Worm (Caenorhabditis elegans) whole organism, L3 larva: ENCODE results near the gene C06C6.9.
"Not testable (repeated sequence)": the region's sequence is repeated elsewhere in the genome, so short reads cannot be mapped to it uniquely, and the experiment has no call there.

ENCODE experiments used
- ZK546.5 ChIP-seq: sonication (generic microtip); optimal IDR thresholded peaks from 2 replicates; lab custom pipeline; 2017; ENCODE audit warnings: missing biosample characterization, missing genetic modification characterization
- aly-2 ChIP-seq: fragments of 150-350 bp; optimal IDR thresholded peaks from 2 replicates; lab custom pipeline; 2014; ENCODE audit warnings: missing biosample characterization, missing genetic modification characterization
- ama-1 ChIP-seq: fragments of 150-350 bp; optimal IDR thresholded peaks from 2 replicates; lab custom pipeline; 2018
- ceh-16 ChIP-seq: sonication (generic microtip); optimal IDR thresholded peaks from 2 replicates; lab custom pipeline; 2017; ENCODE audit warnings: missing biosample characterization, missing genetic modification characterization
- ceh-82 ChIP-seq: fragments of 150-350 bp; optimal IDR thresholded peaks from 2 replicates; lab custom pipeline; 2014; ENCODE audit warnings: missing biosample characterization, missing genetic modification characterization
- ceh-9 ChIP-seq: sonication (generic microtip); optimal IDR thresholded peaks from 2 replicates; lab custom pipeline; 2018; ENCODE audit warnings: missing biosample characterization, missing genetic modification characterization
- egl-27 ChIP-seq: sonication (generic microtip); optimal IDR thresholded peaks from 4 replicates; lab custom pipeline; 2017; ENCODE audit warnings: missing biosample characterization, missing genetic modification reagents, missing genetic modification characterization
- egl-5 ChIP-seq: fragments of 150-350 bp; optimal IDR thresholded peaks from 2 replicates; lab custom pipeline; 2017; ENCODE audit warnings: missing biosample characterization, missing genetic modification reagents, missing genetic modification characterization, inconsistent platforms
- elt-1 ChIP-seq: fragments of 150-350 bp; optimal IDR thresholded peaks from 2 replicates; lab custom pipeline; 2014; ENCODE audit warnings: missing biosample characterization, missing genetic modification characterization
- elt-2 ChIP-seq: sonication (generic microtip); optimal IDR thresholded peaks from 2 replicates; lab custom pipeline; 2016; ENCODE audit warnings: missing genetic modification reagents, mild to moderate bottlenecking, missing genetic modification characterization, missing compliant biosample characterization
- eor-1 ChIP-seq, 2 experiments: fragments of 150-350 bp; optimal IDR thresholded peaks; 2 replicates each; lab custom pipeline; 2014 to 2018; ENCODE audit warnings: missing biosample characterization in 2 of 2, missing genetic modification characterization in 2 of 2
- fkh-10 ChIP-seq: sonication (generic microtip); optimal IDR thresholded peaks from 2 replicates; lab custom pipeline; 2017; ENCODE audit warnings: missing biosample characterization, missing genetic modification reagents, missing genetic modification characterization
- fkh-2 ChIP-seq: fragments of 150-350 bp; optimal IDR thresholded peaks from 2 replicates; lab custom pipeline; 2014; ENCODE audit warnings: missing biosample characterization, missing genetic modification reagents, missing genetic modification characterization
- fos-1 ChIP-seq: fragments of 150-350 bp; optimal IDR thresholded peaks from 2 replicates; lab custom pipeline; 2014; ENCODE audit warnings: missing biosample characterization, missing genetic modification characterization
- hmg-11 ChIP-seq: sonication (generic microtip); optimal IDR thresholded peaks from 2 replicates; lab custom pipeline; 2016; ENCODE audit warnings: missing genetic modification characterization, missing compliant biosample characterization
- jun-1 ChIP-seq: fragments of 150-350 bp; optimal IDR thresholded peaks from 2 replicates; lab custom pipeline; 2014; ENCODE audit warnings: missing biosample characterization, missing genetic modification reagents, missing genetic modification characterization
- lin-39 ChIP-seq: fragments of 150-350 bp; optimal IDR thresholded peaks from 2 replicates; lab custom pipeline; 2018; ENCODE audit warnings: missing biosample characterization, missing genetic modification reagents, missing genetic modification characterization
- lsy-12 ChIP-seq: sonication (generic microtip); optimal IDR thresholded peaks from 2 replicates; lab custom pipeline; 2016; ENCODE audit warnings: mild to moderate bottlenecking, missing genetic modification characterization, missing compliant biosample characterization
- mml-1 ChIP-seq: fragments of 150-350 bp; sonication (generic microtip); optimal IDR thresholded peaks from 3 replicates; lab custom pipeline; 2014; ENCODE audit warnings: missing biosample characterization, missing genetic modification characterization
- nfya-1 ChIP-seq: sonication (generic microtip); optimal IDR thresholded peaks from 2 replicates; lab custom pipeline; 2017; ENCODE audit warnings: missing genetic modification characterization, mild to moderate bottlenecking, missing compliant biosample characterization, antibody characterized with exemption, moderate library complexity; ENCODE audit not compliant: insufficient read depth
- nhr-11 ChIP-seq: fragments of 150-350 bp; optimal IDR thresholded peaks from 2 replicates; lab custom pipeline; 2014; ENCODE audit warnings: missing biosample characterization, missing genetic modification characterization
- nhr-43 ChIP-seq: sonication (generic microtip); optimal IDR thresholded peaks from 2 replicates; lab custom pipeline; 2016; ENCODE audit warnings: mild to moderate bottlenecking, missing genetic modification characterization, missing compliant biosample characterization; ENCODE audit not compliant: poor library complexity, severe bottlenecking
- nhr-67 ChIP-seq: fragments of 150-350 bp; optimal IDR thresholded peaks from 2 replicates; lab custom pipeline; 2014; ENCODE audit warnings: missing biosample characterization, missing genetic modification characterization
- pha-4 ChIP-seq: fragments of 150-350 bp; optimal IDR thresholded peaks from 2 replicates; lab custom pipeline; 2014; ENCODE audit warnings: missing biosample characterization, missing genetic modification reagents, missing genetic modification characterization
- pqm-1 ChIP-seq: fragments of 150-350 bp; optimal IDR thresholded peaks from 2 replicates; lab custom pipeline; 2017; ENCODE audit warnings: missing biosample characterization, missing genetic modification characterization, inconsistent platforms
- sea-2 ChIP-seq: fragments of 150-350 bp; sonication (generic microtip); optimal IDR thresholded peaks from 4 replicates; lab custom pipeline; 2014; ENCODE audit warnings: missing biosample characterization, missing genetic modification reagents, missing genetic modification characterization
- skn-1 ChIP-seq: fragments of 150-350 bp; optimal IDR thresholded peaks from 2 replicates; lab custom pipeline; 2014; ENCODE audit warnings: missing biosample characterization, missing genetic modification characterization
- unc-39 ChIP-seq: sonication (generic microtip); optimal IDR thresholded peaks from 4 replicates; lab custom pipeline; 2017; ENCODE audit warnings: missing biosample characterization, missing genetic modification characterization
- unc-62 ChIP-seq: fragments of 150-350 bp; sonication (generic microtip); optimal IDR thresholded peaks from 4 replicates; lab custom pipeline; 2014; ENCODE audit warnings: missing biosample characterization, missing genetic modification reagents, missing genetic modification characterization
- ztf-11 ChIP-seq: fragments of 150-350 bp; optimal IDR thresholded peaks from 2 replicates; lab custom pipeline; 2014; ENCODE audit warnings: missing biosample characterization, missing genetic modification characterization
- ztf-4 ChIP-seq: fragments of 150-350 bp; optimal IDR thresholded peaks from 2 replicates; lab custom pipeline; 2014; ENCODE audit warnings: missing biosample characterization, missing genetic modification characterization

C06C6.9 gene

ce11 chrV:15991850-15992249, 4.7 kb downstream of the C06C6.9 start, which contains the start of gene C06C6.7:
Gene C06C6.7, plus strand, starts transcription at chrV:15992150.
- TF ChIP-seq lin-39 (tag; lab: Kevin White, UChicago); egl-27; pha-4 (tag; lab: Kevin White, UChicago): not testable (repeated sequence)

ce11 chrV:15988074-15988473, 8.5 kb downstream of the C06C6.9 start, which contains the start of gene F36G9.15:
Gene F36G9.15, minus strand, starts transcription at chrV:15988174.
- TF ChIP-seq egl-27 (no peak), hmg-11 (tag; lab: Kevin White, UChicago) (no peak), sea-2 (GFP tag; lab: Kevin White, UChicago) (no peak), nfya-1 (no peak), skn-1 (tag; lab: Kevin White, UChicago) (no peak), nhr-67 (tag; lab: Kevin White, UChicago) (no peak), nhr-43 (tag; lab: Kevin White, UChicago) (no peak), ZK546.5 (no peak), lsy-12 (tag; lab: Kevin White, UChicago) (no peak), ceh-9 (no peak), unc-62 (GFP tag; lab: Kevin White, UChicago) (no peak), ceh-16 (tag; lab: Kevin White, UChicago) (no peak), aly-2 (tag; lab: Kevin White, UChicago) (no peak), fkh-10 (GFP tag; lab: Kevin White, UChicago) (no peak), ztf-11 (tag; lab: Kevin White, UChicago) (no peak)

- TF ChIP-seq egl-27: no peak
- no peak for TF ChIP-seq ZK546.5
- peak; percentile 65 for TF ChIP-seq pqm-1 (tag; lab: Kevin White, UChicago)
- TF ChIP-seq elt-2 (tag; lab: Kevin White, UChicago): peak; percentile 67
Observed at ce11 chrV:15982733-15983344, 13.7 kb downstream of the C06C6.9 start, which contains the start of the genes fbxa-99 and F36G9.13. Gene fbxa-99, minus strand, starts transcription at chrV:15982854. Gene F36G9.13, plus strand, starts transcription at chrV:15983294.

ce11 chrV:15978232-15978764, 18.3 kb downstream of the C06C6.9 start, which contains the start of gene oac-20:
Gene oac-20, plus strand, starts transcription at chrV:15978714.
- TF ChIP-seq ceh-16 (tag; lab: Kevin White, UChicago) (no peak), unc-39 (tag; lab: Kevin White, UChicago) (no peak), fkh-2 (no peak), pqm-1 (tag; lab: Kevin White, UChicago) (peak; percentile 76), elt-2 (tag; lab: Kevin White, UChicago) (peak; percentile 92)

ce11 chrV:15975845-15976244, 20.7 kb downstream of the C06C6.9 start, which contains the start of gene clec-232:
Gene clec-232, plus strand, starts transcription at chrV:15976145.
- no peak for TF ChIP-seq ama-1 (lab: Kevin White, UChicago)
- TF ChIP-seq mml-1: no peak
- TF ChIP-seq ceh-9: no peak
- TF ChIP-seq aly-2 (tag; lab: Kevin White, UChicago): no peak
- no peak for TF ChIP-seq elt-1 (tag; lab: Kevin White, UChicago)
- TF ChIP-seq ztf-11 (tag; lab: Kevin White, UChicago): no peak
- TF ChIP-seq egl-5 (tag; lab: Kevin White, UChicago): no peak
- no peak for TF ChIP-seq sea-2 (GFP tag; lab: Kevin White, UChicago)
- TF ChIP-seq unc-62 (GFP tag; lab: Kevin White, UChicago): no peak
- no peak for TF ChIP-seq ztf-4 (tag; lab: Kevin White, UChicago)
- TF ChIP-seq ceh-16 (tag; lab: Kevin White, UChicago): no peak
- no peak for TF ChIP-seq ceh-82
- TF ChIP-seq lin-39 (tag; lab: Kevin White, UChicago): no peak
- TF ChIP-seq fkh-10 (GFP tag; lab: Kevin White, UChicago): no peak
- TF ChIP-seq nhr-11 (tag; lab: Kevin White, UChicago): no peak
- no peak for TF ChIP-seq eor-1 (tag; optimal IDR thresholded peaks at IDR 0.05; lab: Kevin White, UChicago)
- TF ChIP-seq fos-1: no peak
- no peak for TF ChIP-seq jun-1 (tag; lab: Kevin White, UChicago)
- TF ChIP-seq, all 47 proteins: peak for 0
